Fruit fly (Drosophila melanogaster) whole organism, embryonic: ENCODE results near the gene CG14232.
A peak's percentile ranks its signal among the peaks of the same experiment; 100 is the strongest.

Source experiments
- Atf-2 ChIP-seq: fragments of 200-800 bp; sonication (Bioruptor generic); optimal IDR thresholded peaks from 2 replicates; lab custom pipeline; 2016; ENCODE audit warnings: missing biosample characterization, missing genetic modification characterization
- Blimp-1 ChIP-seq: fragments of 200-800 bp; sonication (Bioruptor generic); optimal IDR thresholded peaks from 3 replicates; lab custom pipeline; 2018; ENCODE audit warnings: missing biosample characterization, missing genetic modification characterization, mild to moderate bottlenecking, moderate library complexity, missing genetic modification reagents
- CG10147 ChIP-seq: fragments of 200-800 bp; sonication (Bioruptor generic); optimal IDR thresholded peaks from 2 replicates; lab custom pipeline; 2019; ENCODE audit warnings: missing biosample characterization, mild to moderate bottlenecking, missing genetic modification characterization, moderate library complexity
- CG10565 ChIP-seq: fragments of 200-800 bp; sonication (Bioruptor generic); optimal IDR thresholded peaks from 3 replicates; lab custom pipeline; 2016; ENCODE audit warnings: missing biosample characterization, mild to moderate bottlenecking, missing genetic modification characterization
- CG10979 ChIP-seq: fragments of 200-800 bp; sonication (Bioruptor generic); optimal IDR thresholded peaks from 2 replicates; lab custom pipeline; 2018; ENCODE audit warnings: missing biosample characterization, mild to moderate bottlenecking, missing genetic modification characterization, moderate library complexity
- CG11247 ChIP-seq: fragments of 200-800 bp; sonication (Bioruptor generic); IDR thresholded peaks from 2 replicates; pipeline ENCODE4 v1.3.6; 2022; ENCODE audit warnings: missing biosample characterization, missing genetic modification characterization
- CG12219 ChIP-seq: fragments of 200-800 bp; sonication (Bioruptor generic); optimal IDR thresholded peaks from 3 replicates; lab custom pipeline; 2018; ENCODE audit warnings: missing biosample characterization, mild to moderate bottlenecking, missing genetic modification characterization
- CG13775 ChIP-seq: fragments of 200-800 bp; sonication (Bioruptor generic); optimal IDR thresholded peaks from 3 replicates; lab custom pipeline; 2017; ENCODE audit warnings: missing biosample characterization, mild to moderate bottlenecking, missing genetic modification characterization
- CG14050 ChIP-seq: fragments of 200-800 bp; sonication (Bioruptor generic); IDR thresholded peaks from 3 replicates; pipeline ENCODE4 v1.3.6; 2022; ENCODE audit warnings: missing biosample characterization, missing genetic modification characterization
- CG1603 ChIP-seq: fragments of 200-800 bp; sonication (Bioruptor generic); optimal IDR thresholded peaks from 2 replicates; lab custom pipeline; 2019; ENCODE audit warnings: missing biosample characterization, mild to moderate bottlenecking, missing genetic modification characterization, moderate library complexity
- CG17361 ChIP-seq: fragments of 200-800 bp; sonication (Bioruptor generic); IDR thresholded peaks from 3 replicates; pipeline ENCODE4 v1.3.6; 2022; ENCODE audit warnings: missing biosample characterization, missing genetic modification characterization
- CG18476 ChIP-seq: fragments of 200-800 bp; sonication (Bioruptor generic); optimal IDR thresholded peaks from 2 replicates; lab custom pipeline; 2016; ENCODE audit warnings: missing biosample characterization, mild to moderate bottlenecking, missing genetic modification characterization
- CG18599 ChIP-seq: fragments of 200-800 bp; sonication (Bioruptor generic); optimal IDR thresholded peaks from 3 replicates; lab custom pipeline; 2017; ENCODE audit warnings: missing biosample characterization, missing genetic modification characterization, mild to moderate bottlenecking, moderate library complexity, missing genetic modification reagents
- CG2199 ChIP-seq: fragments of 200-800 bp; sonication (Bioruptor generic); IDR thresholded peaks from 3 replicates; pipeline ENCODE4 v1.3.6; 2022; ENCODE audit warnings: missing biosample characterization, missing genetic modification characterization
- CG30020 ChIP-seq: fragments of 200-800 bp; optimal IDR thresholded peaks from 2 replicates; lab custom pipeline; 2019; ENCODE audit warnings: missing biosample characterization, mild to moderate bottlenecking, missing genetic modification characterization, moderate library complexity
- CG32772 ChIP-seq: fragments of 200-800 bp; sonication (Bioruptor generic); IDR thresholded peaks from 2 replicates; pipeline ENCODE4 v1.3.6; 2022; ENCODE audit warnings: missing biosample characterization, missing genetic modification characterization
- CG6813 ChIP-seq: fragments of 200-800 bp; sonication (Bioruptor generic); optimal IDR thresholded peaks from 2 replicates; lab custom pipeline; 2017; ENCODE audit warnings: missing biosample characterization, missing genetic modification characterization, mild to moderate bottlenecking, moderate library complexity, missing genetic modification reagents
- CG7745 ChIP-seq: fragments of 200-800 bp; sonication (Bioruptor generic); optimal IDR thresholded peaks from 2 replicates; lab custom pipeline; 2018; ENCODE audit warnings: missing biosample characterization, mild to moderate bottlenecking, missing genetic modification characterization, moderate library complexity
- CG9215 ChIP-seq: fragments of 200-800 bp; sonication (Bioruptor generic); IDR thresholded peaks from 2 replicates; pipeline ENCODE4 v1.3.6; 2022; ENCODE audit warnings: missing biosample characterization, missing genetic modification characterization
- CG9876 ChIP-seq: fragments of 200-800 bp; sonication (Bioruptor generic); optimal IDR thresholded peaks from 2 replicates; lab custom pipeline; 2016; ENCODE audit warnings: missing biosample characterization, missing genetic modification characterization
- CG9932 ChIP-seq: fragments of 200-800 bp; sonication (Bioruptor generic); IDR thresholded peaks from 2 replicates; pipeline ENCODE4 v1.3.6; 2022; ENCODE audit warnings: missing biosample characterization, missing genetic modification characterization
- Dll ChIP-seq: fragments of 200-800 bp; sonication (Bioruptor generic); IDR thresholded peaks from 4 replicates; pipeline ENCODE4 v1.3.6; 2022; ENCODE audit warnings: missing biosample characterization, missing genetic modification characterization; ENCODE audit not compliant: partially characterized antibody
- E2f2 ChIP-seq: fragments of 200-800 bp; sonication (Bioruptor generic); IDR thresholded peaks from 2 replicates; pipeline ENCODE4 v1.3.6; 2022; ENCODE audit warnings: missing biosample characterization, missing genetic modification characterization
- Elba2 ChIP-seq: fragments of 200-800 bp; sonication (Bioruptor generic); optimal IDR thresholded peaks from 3 replicates; lab custom pipeline; 2016; ENCODE audit warnings: missing biosample characterization, missing genetic modification characterization
- Fer1 ChIP-seq: fragments of 200-800 bp; sonication (Bioruptor generic); optimal IDR thresholded peaks from 2 replicates; lab custom pipeline; 2017; ENCODE audit warnings: missing biosample characterization, mild to moderate bottlenecking, missing genetic modification characterization
- MBD-R2 ChIP-seq: fragments of 200-800 bp; sonication (Bioruptor generic); IDR thresholded peaks from 2 replicates; pipeline ENCODE4 v1.3.6; 2022; ENCODE audit warnings: missing biosample characterization, missing genetic modification characterization
- NK7.1 ChIP-seq: fragments of 200-800 bp; sonication (Bioruptor generic); optimal IDR thresholded peaks from 3 replicates; lab custom pipeline; 2016; ENCODE audit warnings: missing biosample characterization, missing genetic modification characterization
- Opbp ChIP-seq: fragments of 200-800 bp; sonication (Bioruptor generic); IDR thresholded peaks from 3 replicates; pipeline ENCODE4 v1.3.6; 2022; ENCODE audit warnings: missing biosample characterization, missing genetic modification characterization; ENCODE audit not compliant: partially characterized antibody
- Ptx1 ChIP-seq: fragments of 200-800 bp; sonication (Bioruptor generic); IDR thresholded peaks from 2 replicates; pipeline ENCODE4 v1.3.6; 2022; ENCODE audit warnings: missing biosample characterization, missing genetic modification characterization
- Stat92E ChIP-seq, 3 experiments: fragments of >200 bp in 2 of 3; fragments of 200-800 bp in 1 of 3; sonication (Bioruptor generic) in 1 of 3; optimal IDR thresholded peaks; 2 replicates each; lab custom pipeline; 2017 to 2019; ENCODE audit warnings: missing biosample characterization in 3 of 3, missing genetic modification characterization in 3 of 3, mild to moderate bottlenecking in 1 of 3, moderate library complexity in 1 of 3
- ac ChIP-seq: fragments of 200-800 bp; sonication (Bioruptor generic); optimal IDR thresholded peaks from 3 replicates; lab custom pipeline; 2017; ENCODE audit warnings: missing biosample characterization, mild to moderate bottlenecking, missing genetic modification characterization
- bab2 ChIP-seq: fragments of 200-800 bp; sonication (Bioruptor generic); optimal IDR thresholded peaks from 2 replicates; lab custom pipeline; 2016; ENCODE audit warnings: missing biosample characterization, missing genetic modification characterization
- caup ChIP-seq: fragments of 200-800 bp; sonication (Bioruptor generic); optimal IDR thresholded peaks from 3 replicates; lab custom pipeline; 2017; ENCODE audit warnings: missing biosample characterization, mild to moderate bottlenecking, missing genetic modification characterization, moderate library complexity; ENCODE audit not compliant: severe bottlenecking
- chinmo ChIP-seq: fragments of 200-800 bp; sonication (Bioruptor generic); IDR thresholded peaks from 4 replicates; pipeline ENCODE4 v1.3.6; 2022; ENCODE audit warnings: missing biosample characterization, missing genetic modification characterization; ENCODE audit not compliant: partially characterized antibody
- chm ChIP-seq: fragments of 200-800 bp; sonication (Bioruptor generic); IDR thresholded peaks from 2 replicates; pipeline ENCODE4 v1.3.6; 2022; ENCODE audit warnings: missing biosample characterization, missing genetic modification characterization
- dm ChIP-seq: fragments of 200-800 bp; sonication (Bioruptor generic); optimal IDR thresholded peaks from 3 replicates; lab custom pipeline; 2016; ENCODE audit warnings: missing biosample characterization, missing genetic modification characterization
- esg ChIP-seq: fragments of 200-800 bp; sonication (Bioruptor generic); conservative IDR thresholded peaks from 2 replicates; pipeline ENCODE4 v1.3.6; 2022; ENCODE audit warnings: missing biosample characterization, missing genetic modification characterization
- fd64A ChIP-seq: fragments of 200-800 bp; sonication (Bioruptor generic); optimal IDR thresholded peaks from 3 replicates; lab custom pipeline; 2018; ENCODE audit warnings: missing biosample characterization, mild to moderate bottlenecking, missing genetic modification characterization
- ind ChIP-seq: fragments of 200-800 bp; sonication (Bioruptor generic); optimal IDR thresholded peaks from 3 replicates; lab custom pipeline; 2016; ENCODE audit warnings: missing biosample characterization, missing genetic modification characterization
- kni ChIP-seq: fragments of 200-800 bp; sonication (Bioruptor generic); optimal IDR thresholded peaks from 3 replicates; lab custom pipeline; 2017; ENCODE audit warnings: mild to moderate bottlenecking, missing biosample characterization, missing genetic modification reagents, missing genetic modification characterization
- lola ChIP-seq, 3 experiments: fragments of >200 bp in 2 of 3; fragments of 200-800 bp in 1 of 3; sonication (Bioruptor generic) in 1 of 3; optimal IDR thresholded peaks; 2 replicates each; lab custom pipeline; 2017 to 2019; ENCODE audit warnings: missing biosample characterization in 3 of 3, missing genetic modification characterization in 3 of 3, mild to moderate bottlenecking in 1 of 3, moderate library complexity in 1 of 3
- onecut ChIP-seq: fragments of 200-800 bp; sonication (Bioruptor generic); IDR thresholded peaks from 2 replicates; pipeline ENCODE4 v1.3.6; 2022; ENCODE audit warnings: missing biosample characterization, missing genetic modification characterization
- pho ChIP-seq: fragments of 200-800 bp; sonication (Bioruptor generic); optimal IDR thresholded peaks from 2 replicates; lab custom pipeline; 2016; ENCODE audit warnings: missing biosample characterization, missing genetic modification characterization
- pnt ChIP-seq: fragments of 200-800 bp; sonication (Bioruptor generic); optimal IDR thresholded peaks from 3 replicates; lab custom pipeline; 2016; ENCODE audit warnings: missing biosample characterization, missing genetic modification characterization
- slbo ChIP-seq: fragments of 200-800 bp; sonication (Bioruptor generic); IDR thresholded peaks from 2 replicates; pipeline ENCODE4 v1.3.6; 2022; ENCODE audit warnings: missing biosample characterization, missing genetic modification characterization
- tap ChIP-seq: fragments of 200-800 bp; optimal IDR thresholded peaks from 3 replicates; lab custom pipeline; 2019; ENCODE audit warnings: missing biosample characterization, mild to moderate bottlenecking, missing genetic modification characterization, moderate library complexity
- trh ChIP-seq: fragments of 200-800 bp; sonication (Bioruptor generic); optimal IDR thresholded peaks from 2 replicates; lab custom pipeline; 2016; ENCODE audit warnings: missing biosample characterization, missing genetic modification characterization

Gene CG14232

dm6 chrX:19694792-19695558 lies 9.1 kb downstream of the CG14232 start, which contains the start of gene CG14229 (continued):
- TF ChIP-seq fd64A (GFP tag; lab: Kevin White, UChicago) (no peak), CG2199 (GFP tag; lab: Robert Waterston, UW) (no peak), CG9876 (GFP tag; lab: Kevin White, UChicago) (no peak), trh (GFP tag; lab: Kevin White, UChicago) (no peak), CG10979 (tag; lab: Kevin White, UChicago) (no peak), CG30020 (no peak), Elba2 (peak; percentile 98), chm (GFP tag; lab: Robert Waterston, UW) (no peak), E2f2 (GFP tag; lab: Robert Waterston, UW) (no peak), CG9215 (GFP tag; lab: Robert Waterston, UW) (peak; percentile 43), CG13775 (GFP tag; lab: Kevin White, UChicago) (peak; percentile 3), ind (GFP tag; lab: Kevin White, UChicago) (peak; percentile 26), CG32772 (GFP tag; lab: Robert Waterston, UW) (0 out of 2 replicates have a peak, but pooled peaks have one; percentile 17), CG10565 (GFP tag; lab: Kevin White, UChicago) (no peak), MBD-R2 (GFP tag; lab: Robert Waterston, UW) (peak; percentile 54), ac (GFP tag; lab: Kevin White, UChicago) (no peak), CG9932 (GFP tag; lab: Robert Waterston, UW) (peak; percentile 31; the same call in 1 of the 2 replicates), caup (GFP tag; lab: Kevin White, UChicago) (no peak), chinmo (GFP tag; lab: Robert Waterston, UW) (no peak), bab2 (GFP tag; lab: Kevin White, UChicago) (no peak), NK7.1 (no peak), onecut (GFP tag; lab: Robert Waterston, UW) (no peak), pnt (GFP tag; lab: Kevin White, UChicago) (no peak), CG12219 (GFP tag; lab: Kevin White, UChicago) (no peak), Stat92E (GFP tag; optimal IDR thresholded peaks at IDR 0.05; lab: Kevin White, UChicago) (no peak), CG7745 (no peak), CG14050 (GFP tag; lab: Robert Waterston, UW) (peak; percentile 13; the same call in 1 of the 3 replicates), CG10147 (GFP tag; lab: Kevin White, UChicago) (no peak), Blimp-1 (GFP tag; lab: Kevin White, UChicago) (no peak), CG1603 (tag; lab: Kevin White, UChicago) (peak; percentile 9), esg (no peak), CG11247 (GFP tag; lab: Robert Waterston, UW) (no peak), CG17361 (GFP tag; lab: Robert Waterston, UW) (no peak), Fer1 (GFP tag; lab: Kevin White, UChicago) (no peak), CG18476 (GFP tag; lab: Kevin White, UChicago) (no peak)

- TF ChIP-seq CG32772 (GFP tag; lab: Robert Waterston, UW) (peak; percentile 68), slbo (GFP tag; lab: Robert Waterston, UW) (peak; percentile 87), Ptx1 (GFP tag; lab: Robert Waterston, UW) (peak; percentile 81), Opbp (GFP tag; lab: Robert Waterston, UW) (no peak), tap (tag; lab: Kevin White, UChicago) (peak; percentile 81), CG6813 (peak; percentile 71), lola (GFP tag; optimal IDR thresholded peaks at IDR 0.05; lab: Kevin White, UChicago) (peak in 1 of 3 experiments; percentile 74), dm (GFP tag; lab: Kevin White, UChicago) (peak; percentile 59), CG18599 (peak; percentile 90), Dll (no peak), Atf-2 (GFP tag; lab: Kevin White, UChicago) (peak; percentile 65), pho (GFP tag; lab: Kevin White, UChicago) (peak; percentile 72), kni (peak; percentile 1)
Observed at dm6 chrX:19692951-19693698, 10.9 kb downstream of the CG14232 start, which contains the start of gene Mer. Gene Mer (minus strand): TSS chrX:19693500.
